Fruit fly (Drosophila melanogaster) whole organism, wandering third instar larva: ENCODE data around the gene CG3437.

Experiments used
- Abd-B ChIP-seq: fragments of >200 bp; optimal IDR thresholded peaks from 2 replicates; lab custom pipeline; 2017; ENCODE audit warnings: missing biosample characterization, missing genetic modification characterization
- CG32264 ChIP-seq: fragments of 200-800 bp; sonication (Bioruptor generic); optimal IDR thresholded peaks from 2 replicates; lab custom pipeline; 2016; ENCODE audit warnings: missing biosample characterization, missing genetic modification characterization
- CG9705 ChIP-seq: fragments of 200-800 bp; sonication (Bioruptor generic); optimal IDR thresholded peaks from 2 replicates; lab custom pipeline; 2018; ENCODE audit warnings: missing biosample characterization, mild to moderate bottlenecking, missing genetic modification characterization
- CrebA ChIP-seq: fragments of 200-800 bp; sonication (Bioruptor generic); optimal IDR thresholded peaks from 2 replicates; lab custom pipeline; 2016; ENCODE audit warnings: missing biosample characterization, mild to moderate bottlenecking, missing genetic modification characterization, borderline replicate concordance
- Dfd ChIP-seq: fragments of >200 bp; optimal IDR thresholded peaks from 2 replicates; lab custom pipeline; 2017; ENCODE audit warnings: missing biosample characterization, missing genetic modification characterization
- Dif ChIP-seq: fragments of 200-275, 200-300 bp; sonication (Bioruptor generic); optimal IDR thresholded peaks from 2 replicates; lab custom pipeline; 2018; ENCODE audit warnings: missing biosample characterization, missing genetic modification characterization; ENCODE audit not compliant: partially characterized antibody
- GATAd ChIP-seq: sonication (Bioruptor generic); optimal IDR thresholded peaks from 2 replicates; lab custom pipeline; 2016; ENCODE audit warnings: missing biosample characterization, missing genetic modification characterization
- HLH106 ChIP-seq: fragments of 200-800 bp; optimal IDR thresholded peaks from 3 replicates; lab custom pipeline; 2019; ENCODE audit warnings: missing biosample characterization, mild to moderate bottlenecking, missing genetic modification characterization, moderate library complexity
- Hnf4 ChIP-seq: fragments of 200-800 bp; sonication (Bioruptor generic); optimal IDR thresholded peaks from 2 replicates; lab custom pipeline; 2016; ENCODE audit warnings: missing biosample characterization, mild to moderate bottlenecking, missing genetic modification characterization
- Hr78 ChIP-seq: fragments of >200 bp; optimal IDR thresholded peaks from 2 replicates; lab custom pipeline; 2017; ENCODE audit warnings: missing biosample characterization, missing genetic modification characterization
- Hr83 ChIP-seq: fragments of 200-300 bp; sonication (Bioruptor generic); optimal IDR thresholded peaks from 2 replicates; lab custom pipeline; 2016; ENCODE audit warnings: missing biosample characterization, mild to moderate bottlenecking, missing genetic modification characterization, moderate library complexity; ENCODE audit not compliant: poor library complexity, severe bottlenecking
- Jra ChIP-seq: sonication (Bioruptor generic); optimal IDR thresholded peaks from 2 replicates; lab custom pipeline; 2016; ENCODE audit warnings: missing biosample characterization, missing genetic modification characterization
- Mio ChIP-seq: sonication (Bioruptor generic); optimal IDR thresholded peaks from 2 replicates; lab custom pipeline; 2016; ENCODE audit warnings: missing biosample characterization, missing genetic modification characterization
- Myc ChIP-seq: fragments of >200 bp; optimal IDR thresholded peaks from 2 replicates; lab custom pipeline; 2017
- N ChIP-seq: fragments of >200 bp; optimal IDR thresholded peaks from 2 replicates; lab custom pipeline; 2018; ENCODE audit warnings: missing biosample characterization, missing external identifiers, missing genetic modification characterization
- OdsH ChIP-seq: fragments of 200-800 bp; sonication (Bioruptor generic); optimal IDR thresholded peaks from 2 replicates; lab custom pipeline; 2016; ENCODE audit warnings: missing biosample characterization, mild to moderate bottlenecking, missing genetic modification characterization
- Rel ChIP-seq, 2 experiments: fragments of 200-800 bp; sonication (Bioruptor generic) in 1 of 2; optimal IDR thresholded peaks; 2 replicates in 1 of 2; 3 replicates in 1 of 2; lab custom pipeline; 2016 to 2019; ENCODE audit warnings: mild to moderate bottlenecking in 2 of 2, missing biosample characterization in 2 of 2, missing genetic modification characterization in 2 of 2, moderate library complexity in 1 of 2
- Sp1 ChIP-seq: fragments of 200-800 bp; sonication (Bioruptor generic); optimal IDR thresholded peaks from 3 replicates; lab custom pipeline; 2019; ENCODE audit warnings: missing biosample characterization, mild to moderate bottlenecking, missing genetic modification characterization, moderate library complexity
- Vsx2 ChIP-seq: fragments of 200-300, 225-300 bp; sonication (Bioruptor generic); optimal IDR thresholded peaks from 2 replicates; lab custom pipeline; 2018; ENCODE audit warnings: missing biosample characterization, missing genetic modification characterization; ENCODE audit not compliant: partially characterized antibody
- br ChIP-seq: fragments of 200-800 bp; sonication (Bioruptor generic); optimal IDR thresholded peaks from 2 replicates; lab custom pipeline; 2016; ENCODE audit warnings: missing biosample characterization, missing genetic modification characterization
- brk ChIP-seq: fragments of 200-800 bp; sonication (Bioruptor generic); optimal IDR thresholded peaks from 2 replicates; lab custom pipeline; 2016; ENCODE audit warnings: missing biosample characterization, mild to moderate bottlenecking, missing genetic modification characterization
- dl ChIP-seq, 2 experiments: fragments of 175-275, 200-275 bp in 1 of 2; fragments of 200-275 bp in 1 of 2; sonication (Bioruptor generic); optimal IDR thresholded peaks; lab custom pipeline; 2018; ENCODE audit warnings: mild to moderate bottlenecking in 2 of 2, missing biosample characterization in 2 of 2, missing genetic modification characterization in 2 of 2, moderate library complexity in 2 of 2; ENCODE audit not compliant: partially characterized antibody in 2 of 2, insufficient read depth in 1 of 2
- dmrt93B ChIP-seq: fragments of 200-800 bp; sonication (Bioruptor generic); optimal IDR thresholded peaks from 2 replicates; lab custom pipeline; 2018; ENCODE audit warnings: missing biosample characterization, mild to moderate bottlenecking, missing genetic modification characterization
- dsf ChIP-seq: sonication (Bioruptor generic); optimal IDR thresholded peaks from 2 replicates; lab custom pipeline; 2016; ENCODE audit warnings: missing biosample characterization, missing genetic modification characterization, borderline replicate concordance
- ey ChIP-seq: fragments of 200-800 bp; sonication (Bioruptor generic); optimal IDR thresholded peaks from 2 replicates; lab custom pipeline; 2016; ENCODE audit warnings: missing biosample characterization, missing genetic modification characterization
- foxo ChIP-seq, 2 experiments: fragments of 200-800 bp; sonication (Bioruptor generic); optimal IDR thresholded peaks; 2 replicates in 1 of 2; 3 replicates in 1 of 2; lab custom pipeline; 2016 to 2017; ENCODE audit warnings: missing biosample characterization in 2 of 2, missing genetic modification characterization in 2 of 2
- fru ChIP-seq: fragments of 200-800 bp; sonication (Bioruptor generic); optimal IDR thresholded peaks from 3 replicates; lab custom pipeline; 2016; ENCODE audit warnings: missing biosample characterization, mild to moderate bottlenecking, missing genetic modification characterization
- h ChIP-seq: fragments of 200-800 bp; sonication (Bioruptor generic); optimal IDR thresholded peaks from 3 replicates; lab custom pipeline; 2016; ENCODE audit warnings: missing biosample characterization, mild to moderate bottlenecking, missing genetic modification characterization
- jim ChIP-seq: fragments of 175-275, 200-325 bp; sonication (Bioruptor generic); optimal IDR thresholded peaks from 2 replicates; lab custom pipeline; 2016; ENCODE audit warnings: missing biosample characterization, mild to moderate bottlenecking, missing genetic modification characterization
- lola ChIP-seq: fragments of >200 bp; optimal IDR thresholded peaks from 2 replicates; lab custom pipeline; 2017; ENCODE audit warnings: missing biosample characterization, missing genetic modification characterization
- pan ChIP-seq: fragments of >200 bp; optimal IDR thresholded peaks from 2 replicates; lab custom pipeline; 2017
- psq ChIP-seq: fragments of 200-800 bp; sonication (Bioruptor generic); optimal IDR thresholded peaks from 3 replicates; lab custom pipeline; 2017; ENCODE audit warnings: missing biosample characterization, mild to moderate bottlenecking, missing genetic modification characterization, moderate library complexity
- rgr ChIP-seq: fragments of 200-800 bp; sonication (Bioruptor generic); optimal IDR thresholded peaks from 3 replicates; lab custom pipeline; 2016; ENCODE audit warnings: missing biosample characterization, mild to moderate bottlenecking, missing genetic modification characterization
- sage ChIP-seq: fragments of 200-800 bp; sonication (Bioruptor generic); optimal IDR thresholded peaks from 2 replicates; lab custom pipeline; 2016; ENCODE audit warnings: missing biosample characterization, mild to moderate bottlenecking, missing genetic modification characterization
- sv ChIP-seq: fragments of 200-800 bp; sonication (Bioruptor generic); optimal IDR thresholded peaks from 3 replicates; lab custom pipeline; 2016; ENCODE audit warnings: missing biosample characterization, missing genetic modification characterization
- tai ChIP-seq: sonication (Bioruptor generic); optimal IDR thresholded peaks from 2 replicates; lab custom pipeline; 2016; ENCODE audit warnings: missing biosample characterization, missing genetic modification characterization
- usp ChIP-seq: fragments of >200 bp; optimal IDR thresholded peaks from 2 replicates; lab custom pipeline; 2017; ENCODE audit warnings: missing biosample characterization, missing genetic modification characterization
- woc ChIP-seq: sonication (Bioruptor generic); optimal IDR thresholded peaks from 2 replicates; lab custom pipeline; 2016; ENCODE audit warnings: missing biosample characterization, mild to moderate bottlenecking, missing genetic modification characterization

The CG3437 gene

dm6 chr3L:9460775-9461491, 3.5 kb upstream of the CG3437 start, which contains the start of the genes CG3434 and CG44838:
Gene CG3434, minus strand, starts transcription at chr3L:9460799.
Gene CG44838, plus strand, starts transcription at chr3L:9461050.
- TF ChIP-seq CG9705 (peak; percentile 61), Jra (GFP tag; lab: Kevin White, UChicago) (peak; percentile 79), jim (GFP tag; lab: Kevin White, UChicago) (no peak), dl (GFP tag; optimal IDR thresholded peaks at IDR 0.05; lab: Kevin White, UChicago; ENCODE audit: insufficient read depth in 1 of 2, partially characterized antibody in 2 of 2) (no peak), CG32264 (no peak), h (GFP tag; lab: Kevin White, UChicago) (peak; percentile 89), ey (GFP tag; lab: Kevin White, UChicago) (peak; percentile 76), dsf (GFP tag; lab: Kevin White, UChicago) (peak; percentile 70), Mio (GFP tag; lab: Kevin White, UChicago) (no peak), Abd-B (GFP tag; lab: Kevin White, UChicago) (no peak), HLH106 (tag; lab: Kevin White, UChicago) (peak; percentile 76), GATAd (no peak), Myc (peak; percentile 92), Vsx2 (GFP tag; lab: Kevin White, UChicago) (no peak), Hr78 (no peak), OdsH (GFP tag; lab: Kevin White, UChicago) (peak; percentile 71), br (peak; percentile 77), woc (GFP tag; lab: Kevin White, UChicago) (peak; percentile 79), sv (GFP tag; lab: Kevin White, UChicago) (peak; percentile 84), N (GFP tag; lab: Kevin White, UChicago) (no peak), psq (GFP tag; lab: Kevin White, UChicago) (peak; percentile 85), sage (GFP tag; lab: Kevin White, UChicago) (peak; percentile 78), tai (GFP tag; lab: Kevin White, UChicago) (peak; percentile 69), pan (lab: Kevin White, UChicago) (no peak), rgr (GFP tag; lab: Kevin White, UChicago) (peak; percentile 82), usp (no peak), Hnf4 (GFP tag; lab: Kevin White, UChicago) (peak; percentile 76), CrebA (no peak), Dif (GFP tag; lab: Kevin White, UChicago) (no peak), Rel (GFP tag; optimal IDR thresholded peaks at IDR 0.05; lab: Kevin White, UChicago) (peak; percentile 34), Rel (tag; optimal IDR thresholded peaks at IDR 0.05; lab: Kevin White, UChicago) (peak; percentile 96), Hr83 (GFP tag; lab: Kevin White, UChicago) (peak; percentile 70), Dfd (GFP tag; lab: Kevin White, UChicago) (no peak), brk (peak; percentile 57), fru (GFP tag; lab: Kevin White, UChicago) (peak; percentile 77), Sp1 (GFP tag; lab: Kevin White, UChicago) (peak; percentile 73), lola (GFP tag; lab: Kevin White, UChicago) (no peak), foxo (GFP tag; optimal IDR thresholded peaks at IDR 0.05; lab: Kevin White, UChicago) (peak in 1 of 2 experiments; percentile 82), dmrt93B (GFP tag; lab: Kevin White, UChicago) (peak; percentile 42)

- TF ChIP-seq psq (GFP tag; lab: Kevin White, UChicago) (no peak), br (no peak), Jra (GFP tag; lab: Kevin White, UChicago) (no peak), Mio (GFP tag; lab: Kevin White, UChicago) (no peak), dl (GFP tag; optimal IDR thresholded peaks at IDR 0.05; lab: Kevin White, UChicago; ENCODE audit: insufficient read depth in 1 of 2, partially characterized antibody in 2 of 2) (no peak), Hr83 (GFP tag; lab: Kevin White, UChicago) (no peak), lola (GFP tag; lab: Kevin White, UChicago) (no peak), rgr (GFP tag; lab: Kevin White, UChicago) (no peak), OdsH (GFP tag; lab: Kevin White, UChicago) (no peak), fru (GFP tag; lab: Kevin White, UChicago) (no peak), dsf (GFP tag; lab: Kevin White, UChicago) (no peak), N (GFP tag; lab: Kevin White, UChicago) (no peak), jim (GFP tag; lab: Kevin White, UChicago) (no peak), CG32264 (no peak), Dfd (GFP tag; lab: Kevin White, UChicago) (no peak), foxo (GFP tag; optimal IDR thresholded peaks at IDR 0.05; lab: Kevin White, UChicago) (no peak), usp (no peak)
Measured at dm6 chr3L:9456389-9456788, 1.1 kb downstream of the CG3437 start.
